Worm (Caenorhabditis elegans): ENCODE measurements around the gene math-22.

math-22 gene

DNA sequence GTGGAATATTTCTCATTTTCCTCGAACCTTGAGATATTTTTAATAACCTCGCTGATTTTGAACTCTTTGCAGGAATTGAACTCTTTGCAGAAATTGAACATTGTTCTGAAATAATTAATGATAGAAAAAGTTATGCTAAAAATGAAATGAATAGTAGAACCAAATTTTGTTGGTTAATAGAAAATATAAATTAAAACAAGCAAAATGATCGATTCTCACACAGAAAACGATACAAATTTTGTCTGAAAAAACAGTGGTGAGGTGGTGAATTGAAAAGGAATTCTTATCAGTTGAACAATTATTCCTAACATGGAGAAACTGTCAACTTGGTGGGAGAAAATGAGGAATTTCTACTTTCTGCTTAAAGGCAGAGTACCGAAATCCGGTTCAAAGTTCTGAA, 20.6 kb upstream of the math-22 start, which contains the start of gene math-6:
TSS of gene math-6 (minus strand) at position 101 of the 400 bp plus-strand sequence.
- TF ChIP-seq php-3 (GFP tag; IDR thresholded peaks at IDR 0.05) (no peak), nhr-77 (tag; optimal IDR thresholded peaks at IDR 0.05) (no peak), skn-1 (tag; optimal IDR thresholded peaks at IDR 0.05) (no peak), ceh-32 (tag; optimal IDR thresholded peaks at IDR 0.05; ENCODE audit: poor library complexity) (no peak), nhr-76 (tag; optimal IDR thresholded peaks at IDR 0.05) (no peak), lin-38 (GFP tag; IDR thresholded peaks at IDR 0.05) (no peak), ama-1 (optimal IDR thresholded peaks at IDR 0.05) (no peak), dmd-8 (GFP tag; IDR thresholded peaks at IDR 0.05) (no peak), ceh-44 (GFP tag; IDR thresholded peaks at IDR 0.05) (no peak), ctbp-1 (GFP tag; IDR thresholded peaks at IDR 0.05) (no peak), mes-2 (tag; optimal IDR thresholded peaks at IDR 0.05; ENCODE audit: poor library complexity, severe bottlenecking) (no peak), lin-29 (GFP tag; IDR thresholded peaks at IDR 0.05) (no peak), lin-1 (GFP tag; IDR thresholded peaks at IDR 0.05) (no peak), F26F4.8 (GFP tag; conservative IDR thresholded peaks at IDR 0.05) (no peak), Y105C5A.15 (GFP tag; IDR thresholded peaks at IDR 0.05) (no peak), nhr-102 (tag; optimal IDR thresholded peaks at IDR 0.05) (no peak), hlh-11 (tag; optimal IDR thresholded peaks at IDR 0.05) (no peak), ztf-7 (tag; optimal IDR thresholded peaks at IDR 0.05) (no peak)

DNA sequence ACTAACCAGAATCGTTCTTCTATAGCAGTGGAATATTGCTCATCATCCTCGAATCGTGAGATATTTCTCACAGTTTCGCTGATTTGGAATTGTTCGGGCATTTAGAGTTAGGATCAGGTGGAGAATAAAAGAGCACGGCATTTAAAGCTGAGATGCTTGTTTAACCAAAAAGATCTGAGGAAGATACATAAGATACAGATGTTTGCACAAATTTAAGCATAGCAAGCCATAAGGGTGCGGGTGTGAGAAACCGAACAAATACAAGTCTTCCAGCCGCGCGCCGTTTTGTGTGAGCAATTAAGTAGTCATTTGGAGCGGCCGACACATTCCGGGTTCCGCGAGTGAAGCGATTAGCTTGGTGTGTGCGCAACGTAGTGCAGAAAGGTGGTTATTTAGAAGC, 18.8 kb upstream of the math-22 start, which contains the start of gene math-7:
TSS of gene math-7 (minus strand) at position 101 of the 400 bp plus-strand sequence.
- no peak for TF ChIP-seq dmd-6 (GFP tag; IDR thresholded peaks at IDR 0.05)
- TF ChIP-seq dpl-1 (GFP tag; optimal IDR thresholded peaks at IDR 0.05) = no peak
- no peak for TF ChIP-seq daf-12 (tag; optimal IDR thresholded peaks at IDR 0.05)
- TF ChIP-seq ceh-32 (tag; optimal IDR thresholded peaks at IDR 0.05; ENCODE audit: poor library complexity) = no peak
- TF ChIP-seq madf-9 (GFP tag; conservative IDR thresholded peaks at IDR 0.05) = no peak
- TF ChIP-seq madf-5 (GFP tag; IDR thresholded peaks at IDR 0.05) = no peak
- TF ChIP-seq ceh-62 (tag; optimal IDR thresholded peaks at IDR 0.05) = no peak
- TF ChIP-seq nhr-11 (tag; optimal IDR thresholded peaks at IDR 0.05) = no peak
- TF ChIP-seq T20F7.1 (GFP tag; optimal IDR thresholded peaks at IDR 0.05) = no peak
- no peak for TF ChIP-seq jun-1 (tag; optimal IDR thresholded peaks at IDR 0.05)
- TF ChIP-seq spr-3 (GFP tag; optimal IDR thresholded peaks at IDR 0.05) = no peak
- TF ChIP-seq dmd-9 (GFP tag; IDR thresholded peaks at IDR 0.05) = no peak

DNA sequence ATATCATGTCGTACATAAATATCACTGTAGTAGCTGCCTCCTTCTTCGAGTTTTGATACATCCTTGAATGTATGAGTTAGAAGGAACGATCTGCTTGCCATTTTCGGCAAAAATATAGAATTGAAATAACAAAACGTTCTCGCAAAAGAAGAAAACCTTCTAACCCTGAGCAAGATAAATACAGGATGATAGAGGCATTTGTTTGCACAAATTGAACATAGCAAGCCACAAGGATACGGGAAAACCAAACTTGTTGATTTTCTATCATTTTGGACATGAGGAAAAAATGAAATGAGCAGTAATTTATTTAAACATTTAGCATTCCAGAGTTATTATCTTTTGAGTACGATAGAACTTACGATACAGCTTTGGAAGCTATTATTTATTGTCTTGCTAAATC, 16.1 kb upstream of the math-22 start, which contains the start of gene math-8:
TSS of gene math-8 (minus strand) at position 101 of the 400 bp plus-strand sequence.
- no peak for TF ChIP-seq dve-1 (tag; optimal IDR thresholded peaks at IDR 0.05; ENCODE audit: insufficient read depth)
- no peak for TF ChIP-seq nhr-42 (GFP tag; IDR thresholded peaks at IDR 0.05)
- no peak for TF ChIP-seq duxl-1 (tag; optimal IDR thresholded peaks at IDR 0.05; ENCODE audit: poor library complexity)
- TF ChIP-seq madf-5 (GFP tag; IDR thresholded peaks at IDR 0.05) = no peak

DNA sequence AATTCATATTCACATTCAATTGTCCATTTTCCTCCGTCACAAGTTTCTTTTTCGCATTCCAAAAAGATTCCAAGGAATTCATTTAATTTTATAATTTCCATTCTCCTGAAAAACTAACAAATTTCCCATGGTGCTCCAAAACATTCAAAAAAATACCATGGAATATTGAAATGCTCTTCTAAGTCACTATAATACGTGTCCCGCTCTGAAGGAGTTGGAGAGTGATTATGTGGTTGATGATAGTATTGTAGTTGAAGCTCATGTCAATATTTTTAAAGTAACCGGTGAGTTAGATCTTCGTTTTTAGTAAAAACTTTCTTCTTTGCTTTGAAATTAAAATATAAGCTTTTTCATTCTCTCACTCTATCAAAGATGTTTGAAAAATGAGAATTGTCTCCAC, 14.5 kb upstream of the math-22 start, which contains the start of gene math-9:
TSS of gene math-9 (minus strand) at position 101 of the 400 bp plus-strand sequence.
- TF ChIP-seq nhr-28 (tag; optimal IDR thresholded peaks at IDR 0.05) (no peak), lir-3 (tag; optimal IDR thresholded peaks at IDR 0.05) (no peak), egl-43 (GFP tag; IDR thresholded peaks at IDR 0.05) (no peak), mep-1 (tag; optimal IDR thresholded peaks at IDR 0.05) (no peak)
